Worm (Caenorhabditis elegans): ENCODE measurements around the gene M04C3.1.

Gene M04C3.1

DNA sequence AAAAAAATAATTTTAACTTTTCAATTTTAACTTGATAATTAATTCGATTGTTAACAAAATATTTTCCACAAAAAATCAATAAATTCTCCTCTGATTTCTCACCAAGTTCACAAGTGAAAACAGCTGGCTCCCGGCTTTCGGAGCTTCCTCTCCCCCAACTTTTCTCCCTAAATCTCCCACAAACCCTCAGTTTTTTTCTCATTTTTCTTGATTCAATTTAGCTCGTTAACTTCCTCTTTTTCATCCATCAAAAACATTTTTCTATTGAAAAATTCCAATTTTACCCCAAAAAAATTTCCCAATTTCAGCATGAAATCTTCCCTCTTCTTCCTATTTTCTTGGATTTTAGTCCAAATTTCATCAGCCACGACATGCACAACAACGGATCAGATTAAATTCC, 25.0 kb upstream of the M04C3.1 start, which contains the start of gene Y43F8B.11:
TSS of gene Y43F8B.11 (plus strand) at position 301 of the 400 bp plus-strand sequence.
- TF ChIP-seq nhr-11 (tag; optimal IDR thresholded peaks at IDR 0.05) (no peak), lin-11 (tag; optimal IDR thresholded peaks at IDR 0.05) (no peak)

- TF ChIP-seq ceh-31 (tag; optimal IDR thresholded peaks at IDR 0.05) (no peak), pha-4 (tag; optimal IDR thresholded peaks at IDR 0.05) (no peak), K09A11.1 (tag; optimal IDR thresholded peaks at IDR 0.05; ENCODE audit: insufficient read depth) (no peak), nfya-1 (tag; optimal IDR thresholded peaks at IDR 0.05) (no peak), unc-3 (GFP tag; conservative IDR thresholded peaks at IDR 0.05) (no peak), unc-3 (tag; optimal IDR thresholded peaks at IDR 0.05) (no peak), dmd-4 (tag; optimal IDR thresholded peaks at IDR 0.05; ENCODE audit: borderline replicate concordance) (no peak), ets-4 (tag; optimal IDR thresholded peaks at IDR 0.05) (no peak), nhr-232 (tag; optimal IDR thresholded peaks at IDR 0.05) (no peak), Y22D7AL.16 (tag; optimal IDR thresholded peaks at IDR 0.05) (no peak), sox-2 (GFP tag; IDR thresholded peaks at IDR 0.05) (no peak), fkh-10 (GFP tag; optimal IDR thresholded peaks at IDR 0.05) (no peak), K02D7.2 (tag; optimal IDR thresholded peaks at IDR 0.05) (no peak), nhr-11 (tag; optimal IDR thresholded peaks at IDR 0.05) (no peak), dve-1 (tag; optimal IDR thresholded peaks at IDR 0.05) (no peak), ceh-14 (tag; optimal IDR thresholded peaks at IDR 0.05) (no peak), tbx-2 (tag; optimal IDR thresholded peaks at IDR 0.05) (no peak), gmeb-2 (tag; optimal IDR thresholded peaks at IDR 0.05) (no peak), T23F11.4 (GFP tag; optimal IDR thresholded peaks at IDR 0.05) (no peak)
These were observed 22.7 kb upstream of the M04C3.1 start, which contains the start of gene Y43F8B.12 for ce11 chrV:19468083-19468482. TSS of gene Y43F8B.12 (plus strand) at chrV:19468383.

ce11 chrV:19467574-19467973, 22.2 kb upstream of the M04C3.1 start, which contains the start of gene Y43F8B.23:
TSS of gene Y43F8B.23 (minus strand) at chrV:19467648.
- TF ChIP-seq K02D7.2 (tag; optimal IDR thresholded peaks at IDR 0.05) (no peak), nfya-1 (tag; optimal IDR thresholded peaks at IDR 0.05) (no peak), pros-1 (tag; optimal IDR thresholded peaks at IDR 0.05) (no peak)

- TF ChIP-seq ceh-18 (tag; optimal IDR thresholded peaks at IDR 0.05) (no peak), nhr-232 (tag; optimal IDR thresholded peaks at IDR 0.05) (no peak), ceh-24 (tag; optimal IDR thresholded peaks at IDR 0.05) (no peak), syd-9 (tag; optimal IDR thresholded peaks at IDR 0.05) (no peak), ceh-31 (tag; optimal IDR thresholded peaks at IDR 0.05) (no peak), sox-4 (tag; optimal IDR thresholded peaks at IDR 0.05) (no peak), ceh-48 (tag; optimal IDR thresholded peaks at IDR 0.05) (no peak), pros-1 (tag; optimal IDR thresholded peaks at IDR 0.05) (no peak), pha-4 (tag; optimal IDR thresholded peaks at IDR 0.05) (no peak), ceh-34 (tag; optimal IDR thresholded peaks at IDR 0.05) (no peak), elt-2 (tag; optimal IDR thresholded peaks at IDR 0.05) (no peak), ahr-1 (tag; optimal IDR thresholded peaks at IDR 0.05) (no peak), T23F11.4 (GFP tag; optimal IDR thresholded peaks at IDR 0.05) (no peak), madf-2 (tag; optimal IDR thresholded peaks at IDR 0.05) (no peak), ets-4 (tag; optimal IDR thresholded peaks at IDR 0.05) (no peak), ztf-16 (tag; optimal IDR thresholded peaks at IDR 0.05) (no peak), mec-3 (tag; optimal IDR thresholded peaks at IDR 0.05; ENCODE audit: borderline replicate concordance) (no peak), odd-2 (tag; optimal IDR thresholded peaks at IDR 0.05) (no peak)
These were observed 17.2 kb upstream of the M04C3.1 start, which contains the start of gene Y43F8B.25 for ce11 chrV:19462612-19463011. TSS of gene Y43F8B.25 (plus strand) at chrV:19462912.

- no peak for TF ChIP-seq gmeb-2 (tag; optimal IDR thresholded peaks at IDR 0.05)
- TF ChIP-seq ceh-14 (tag; optimal IDR thresholded peaks at IDR 0.05) = no peak
- TF ChIP-seq F13H6.1 (tag; optimal IDR thresholded peaks at IDR 0.05) = no peak
- TF ChIP-seq eyg-1 (tag; optimal IDR thresholded peaks at IDR 0.05) = no peak
- no peak for TF ChIP-seq elt-2 (tag; optimal IDR thresholded peaks at IDR 0.05)
- no peak for TF ChIP-seq dve-1 (tag; optimal IDR thresholded peaks at IDR 0.05)
- TF ChIP-seq pax-1 (tag; optimal IDR thresholded peaks at IDR 0.05) = no peak
- TF ChIP-seq K02D7.2 (tag; optimal IDR thresholded peaks at IDR 0.05) = no peak
- TF ChIP-seq ttx-3 (tag; optimal IDR thresholded peaks at IDR 0.05) = no peak
- TF ChIP-seq elt-4 (tag; optimal IDR thresholded peaks at IDR 0.05) = no peak
- TF ChIP-seq pros-1 (tag; optimal IDR thresholded peaks at IDR 0.05) = no peak
These were observed 16.6 kb upstream of the M04C3.1 start, which contains the start of gene Y43F8B.15 for ce11 chrV:19462020-19462419. TSS of gene Y43F8B.15 (minus strand) at chrV:19462120.
